Worm (Caenorhabditis elegans) whole organism, young adult: ENCODE measurements around the gene Y55B1BR.8.

ENCODE experiments used
- B0261.1 ChIP-seq: sonication (generic microtip); optimal IDR thresholded peaks from 2 replicates; lab custom pipeline; 2016; ENCODE audit warnings: mild to moderate bottlenecking, missing genetic modification characterization, moderate library complexity, missing compliant biosample characterization
- ceh-27 ChIP-seq: fragments of 200-800 bp; sonication (Bioruptor generic); optimal IDR thresholded peaks from 2 replicates; lab custom pipeline; 2018; ENCODE audit warnings: mild to moderate bottlenecking, missing genetic modification characterization, moderate library complexity, missing compliant biosample characterization
- dox-1 ChIP-seq: fragments of 200-800 bp; sonication (Bioruptor generic); IDR thresholded peaks from 2 replicates; pipeline ENCODE4 v1.3.6; 2022; ENCODE audit warnings: missing genetic modification reagents, missing genetic modification characterization, missing compliant biosample characterization
- dpl-1 ChIP-seq: fragments of 150-350 bp; optimal IDR thresholded peaks from 2 replicates; lab custom pipeline; 2014; ENCODE audit warnings: missing biosample characterization, missing genetic modification reagents, missing genetic modification characterization
- efl-1 ChIP-seq: fragments of 150-350 bp; optimal IDR thresholded peaks from 2 replicates; lab custom pipeline; 2014; ENCODE audit warnings: missing biosample characterization, missing genetic modification reagents, missing genetic modification characterization
- lin-26 ChIP-seq: fragments of 200-800 bp; sonication (Bioruptor generic); IDR thresholded peaks from 2 replicates; pipeline ENCODE4 v1.3.6; 2022; ENCODE audit warnings: missing genetic modification reagents, missing genetic modification characterization, missing compliant biosample characterization
- lin-35 ChIP-seq, 3 experiments: fragments of 150-350 bp in 2 of 3; sonication (generic microtip) in 1 of 3; optimal IDR thresholded peaks; 2 replicates each; lab custom pipeline; 2014 to 2018; ENCODE audit warnings: missing biosample characterization in 3 of 3, missing genetic modification characterization in 3 of 3, missing genetic modification reagents in 3 of 3
- nfya-1 ChIP-seq: sonication (generic microtip); optimal IDR thresholded peaks from 2 replicates; lab custom pipeline; 2017; ENCODE audit warnings: antibody characterized with exemption, missing compliant biosample characterization, missing genetic modification characterization, borderline replicate concordance; ENCODE audit not compliant: insufficient read depth
- nhr-80 ChIP-seq: sonication (generic microtip); optimal IDR thresholded peaks from 2 replicates; lab custom pipeline; 2016; ENCODE audit warnings: missing genetic modification characterization, missing compliant biosample characterization

DNA sequence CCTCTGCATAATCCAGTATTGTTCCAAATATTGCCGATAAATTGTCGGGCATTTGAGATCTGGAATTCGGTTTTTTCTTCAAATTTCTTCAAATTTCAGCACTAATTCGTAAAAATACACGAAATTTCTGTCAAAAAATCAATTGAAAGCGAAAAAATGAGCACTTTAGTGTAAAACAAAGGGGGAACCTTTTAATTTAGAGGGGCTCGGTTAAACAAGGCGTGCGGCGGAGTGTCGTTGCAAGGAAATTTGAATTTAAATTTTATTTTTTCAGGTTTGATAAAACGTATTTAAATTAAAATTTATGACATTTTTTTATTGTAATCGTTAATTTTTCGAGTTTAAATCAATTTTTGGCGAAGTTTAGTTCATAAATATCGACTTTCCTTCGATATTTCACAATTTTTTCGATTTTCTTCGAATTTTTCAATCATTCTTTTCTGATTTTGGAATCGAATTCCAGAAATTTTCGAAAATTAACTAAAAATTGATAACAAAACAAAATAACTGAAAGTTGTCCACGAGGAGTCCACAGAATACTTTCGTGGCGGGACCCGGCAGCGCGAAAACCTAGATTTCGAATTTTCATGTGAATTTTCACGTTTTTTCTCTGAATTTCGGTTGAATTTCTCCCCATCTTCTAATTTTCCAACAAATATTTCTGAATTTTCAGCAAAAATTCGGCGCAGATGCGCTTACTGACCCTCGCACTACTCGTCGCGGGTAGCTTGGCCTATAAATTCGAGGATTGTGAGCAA is 27.6 kb downstream of the Y55B1BR.8 start, which contains the start of the genes magu-1 and nemp-1:
- TF ChIP-seq ceh-27 (GFP tag; lab: Kevin White, UChicago) (no peak), dox-1 (GFP tag; lab: Robert Waterston, UW) (no peak), lin-35 (GFP tag; optimal IDR thresholded peaks at IDR 0.05; lab: Kevin White, UChicago) (no peak), efl-1 (GFP tag; lab: Kevin White, UChicago) (peak; percentile 77), B0261.1 (tag; lab: Kevin White, UChicago) (no peak), nhr-80 (tag; lab: Kevin White, UChicago) (no peak), lin-26 (GFP tag; lab: Robert Waterston, UW) (no peak), nfya-1 (tag; lab: Kevin White, UChicago) (no peak), dpl-1 (peak; percentile 38)
